Worm (Caenorhabditis elegans) whole organism, L4 larva: ENCODE results near the gene miro-1.

ENCODE experiments used
- F10B5.3 ChIP-seq: sonication (generic microtip); optimal IDR thresholded peaks from 2 replicates; lab custom pipeline; 2016; ENCODE audit warnings: mild to moderate bottlenecking, missing genetic modification characterization, missing compliant biosample characterization
- F37D6.2 ChIP-seq: sonication (generic microtip); optimal IDR thresholded peaks from 2 replicates; lab custom pipeline; 2016; ENCODE audit warnings: mild to moderate bottlenecking, missing genetic modification characterization, missing compliant biosample characterization
- F44E2.7 ChIP-seq: fragments of 200-800 bp; sonication (Bioruptor generic); IDR thresholded peaks from 2 replicates; pipeline ENCODE4 v2.1.2; 2022; ENCODE audit warnings: missing genetic modification characterization, missing compliant biosample characterization
- Y105C5A.15 ChIP-seq: fragments of 200-800 bp; sonication (Bioruptor generic); IDR thresholded peaks from 2 replicates; pipeline ENCODE4 v1.3.6; 2022; ENCODE audit warnings: missing genetic modification characterization, missing compliant biosample characterization
- Y5F2A.4 ChIP-seq: fragments of 200-800 bp; sonication (Bioruptor generic); optimal IDR thresholded peaks from 2 replicates; lab custom pipeline; 2018; ENCODE audit warnings: mild to moderate bottlenecking, missing genetic modification characterization, missing compliant biosample characterization
- Y75B8A.6 ChIP-seq: fragments of 200-800 bp; sonication (Bioruptor generic); IDR thresholded peaks from 2 replicates; pipeline ENCODE4 v1.3.6; 2022; ENCODE audit warnings: missing genetic modification reagents, missing genetic modification characterization, missing compliant biosample characterization
- attf-4 ChIP-seq: sonication (generic microtip); optimal IDR thresholded peaks from 3 replicates; lab custom pipeline; 2017; ENCODE audit warnings: missing biosample characterization, missing genetic modification characterization
- ceh-20 ChIP-seq: fragments of 200-800 bp; sonication (Bioruptor generic); IDR thresholded peaks from 2 replicates; pipeline ENCODE4 v1.3.6; 2022; ENCODE audit warnings: missing genetic modification reagents, missing genetic modification characterization, missing compliant biosample characterization
- ceh-28 ChIP-seq: fragments of 150-350 bp; optimal IDR thresholded peaks from 2 replicates; lab custom pipeline; 2014; ENCODE audit warnings: missing biosample characterization, missing genetic modification reagents, missing genetic modification characterization
- ctbp-1 ChIP-seq: fragments of 200-800 bp; sonication (Bioruptor generic); IDR thresholded peaks from 2 replicates; pipeline ENCODE4 v1.3.6; 2022; ENCODE audit warnings: missing genetic modification reagents, missing genetic modification characterization, missing compliant biosample characterization
- daf-12 ChIP-seq: fragments of 150-350 bp; optimal IDR thresholded peaks from 2 replicates; lab custom pipeline; 2014; ENCODE audit warnings: missing biosample characterization, missing genetic modification reagents, missing genetic modification characterization
- daf-16 ChIP-seq, 3 experiments: sonication (generic microtip); optimal IDR thresholded peaks; 2 replicates each; lab custom pipeline; 2016 to 2017; ENCODE audit warnings: missing genetic modification characterization in 3 of 3, missing genetic modification reagents in 3 of 3, mild to moderate bottlenecking in 2 of 3, missing compliant biosample characterization in 2 of 3, missing biosample characterization in 1 of 3, moderate library complexity in 1 of 3
- daf-8 ChIP-seq: fragments of 200-800 bp; sonication (Bioruptor generic); IDR thresholded peaks from 2 replicates; pipeline ENCODE4 v1.3.6; 2022; ENCODE audit warnings: missing genetic modification characterization, missing compliant biosample characterization
- dmd-8 ChIP-seq: fragments of 200-800 bp; sonication (Bioruptor generic); IDR thresholded peaks from 2 replicates; pipeline ENCODE4 v1.3.6; 2022; ENCODE audit warnings: missing genetic modification characterization, missing compliant biosample characterization
- dmd-9 ChIP-seq: fragments of 200-800 bp; sonication (Bioruptor generic); IDR thresholded peaks from 2 replicates; pipeline ENCODE4 v1.3.6; 2022; ENCODE audit warnings: missing genetic modification reagents, missing genetic modification characterization, missing compliant biosample characterization
- duxl-1 ChIP-seq: sonication (generic microtip); optimal IDR thresholded peaks from 2 replicates; lab custom pipeline; 2016; ENCODE audit warnings: mild to moderate bottlenecking, missing genetic modification characterization, moderate library complexity, missing compliant biosample characterization; ENCODE audit not compliant: poor library complexity
- egl-43 ChIP-seq: fragments of 200-800 bp; sonication (Bioruptor generic); IDR thresholded peaks from 2 replicates; pipeline ENCODE4 v1.3.6; 2022; ENCODE audit warnings: missing genetic modification reagents, missing genetic modification characterization, missing compliant biosample characterization
- hlh-11 ChIP-seq: fragments of 200-800 bp; sonication (Bioruptor generic); optimal IDR thresholded peaks from 2 replicates; lab custom pipeline; 2018; ENCODE audit warnings: mild to moderate bottlenecking, missing genetic modification characterization, missing compliant biosample characterization
- jun-1 ChIP-seq: fragments of 150-350 bp; optimal IDR thresholded peaks from 2 replicates; lab custom pipeline; 2014; ENCODE audit warnings: missing biosample characterization, missing genetic modification reagents, missing genetic modification characterization
- lin-13 ChIP-seq: fragments of 150-350 bp; optimal IDR thresholded peaks from 2 replicates; lab custom pipeline; 2014; ENCODE audit warnings: missing biosample characterization, missing genetic modification reagents, missing genetic modification characterization
- lin-15B ChIP-seq: fragments of 150-350 bp; sonication (generic microtip); optimal IDR thresholded peaks from 3 replicates; lab custom pipeline; 2014; ENCODE audit warnings: missing biosample characterization, missing genetic modification characterization
- lin-29 ChIP-seq: fragments of 200-800 bp; sonication (Bioruptor generic); IDR thresholded peaks from 2 replicates; pipeline ENCODE4 v1.3.6; 2022; ENCODE audit warnings: missing genetic modification reagents, missing genetic modification characterization, missing compliant biosample characterization
- lin-38 ChIP-seq: fragments of 200-800 bp; sonication (Bioruptor generic); IDR thresholded peaks from 2 replicates; pipeline ENCODE4 v1.3.6; 2022; ENCODE audit warnings: missing genetic modification reagents, missing genetic modification characterization, missing compliant biosample characterization
- lin-39 ChIP-seq: fragments of 150-350 bp; optimal IDR thresholded peaks from 2 replicates; lab custom pipeline; 2014; ENCODE audit warnings: missing biosample characterization, missing genetic modification reagents, missing genetic modification characterization
- madf-9 ChIP-seq: fragments of 200-800 bp; sonication (Bioruptor generic); conservative IDR thresholded peaks from 2 replicates; pipeline ENCODE4 v1.3.6; 2022; ENCODE audit warnings: missing genetic modification reagents, missing genetic modification characterization, missing compliant biosample characterization
- mdl-1 ChIP-seq, 2 experiments: fragments of 150-350 bp in 1 of 2; sonication (generic microtip) in 1 of 2; optimal IDR thresholded peaks; 2 replicates each; lab custom pipeline; 2014 to 2017; ENCODE audit warnings: missing biosample characterization in 2 of 2, missing genetic modification characterization in 2 of 2
- mep-1 ChIP-seq: fragments of 150-350 bp; sonication (generic microtip); optimal IDR thresholded peaks from 3 replicates; lab custom pipeline; 2014; ENCODE audit warnings: missing biosample characterization, missing genetic modification characterization
- mes-2 ChIP-seq: sonication (generic microtip); optimal IDR thresholded peaks from 2 replicates; lab custom pipeline; 2016; ENCODE audit warnings: missing genotype, mild to moderate bottlenecking, missing genetic modification characterization, missing compliant biosample characterization; ENCODE audit not compliant: poor library complexity, severe bottlenecking
- nhr-10 ChIP-seq: fragments of 150-350 bp; optimal IDR thresholded peaks from 2 replicates; lab custom pipeline; 2014; ENCODE audit warnings: missing biosample characterization, missing genetic modification characterization
- nhr-11 ChIP-seq: fragments of 150-350 bp; optimal IDR thresholded peaks from 2 replicates; lab custom pipeline; 2014; ENCODE audit warnings: missing biosample characterization, missing genetic modification characterization
- nhr-28 ChIP-seq: fragments of 150-350 bp; optimal IDR thresholded peaks from 2 replicates; lab custom pipeline; 2014; ENCODE audit warnings: missing biosample characterization, missing genetic modification characterization
- nhr-42 ChIP-seq: fragments of 200-800 bp; sonication (Bioruptor generic); IDR thresholded peaks from 2 replicates; pipeline ENCODE4 v1.3.6; 2022; ENCODE audit warnings: missing genetic modification characterization, missing compliant biosample characterization
- nhr-48 ChIP-seq: sonication (generic microtip); optimal IDR thresholded peaks from 2 replicates; lab custom pipeline; 2016; ENCODE audit warnings: mild to moderate bottlenecking, missing genetic modification characterization, missing compliant biosample characterization
- pha-4 ChIP-seq, 2 experiments: fragments of 150-350 bp in 1 of 2; fragments of 200-800 bp in 1 of 2; sonication (Bioruptor generic) in 1 of 2; IDR thresholded peaks in 1 of 2; optimal IDR thresholded peaks in 1 of 2; 2 replicates each; pipeline versions ENCODE4 v1.3.6 to Lab custom; 2014 to 2022; ENCODE audit warnings: missing genetic modification characterization in 2 of 2, missing genetic modification reagents in 2 of 2, missing biosample characterization in 1 of 2, missing compliant biosample characterization in 1 of 2
- pqm-1 ChIP-seq: sonication (generic microtip); optimal IDR thresholded peaks from 2 replicates; lab custom pipeline; 2017; ENCODE audit warnings: missing biosample characterization, missing genetic modification characterization
- rbr-2 ChIP-seq: sonication (generic microtip); optimal IDR thresholded peaks from 2 replicates; lab custom pipeline; 2016; ENCODE audit warnings: missing genotype, missing genetic modification characterization, missing compliant biosample characterization
- sdz-12 ChIP-seq: fragments of 200-800 bp; sonication (Bioruptor generic); optimal IDR thresholded peaks from 2 replicates; lab custom pipeline; 2018; ENCODE audit warnings: mild to moderate bottlenecking, missing genetic modification characterization, missing compliant biosample characterization
- snpc-1.2 ChIP-seq: fragments of 200-800 bp; sonication (Bioruptor generic); IDR thresholded peaks from 2 replicates; pipeline ENCODE4 v1.3.6; 2022; ENCODE audit warnings: missing genetic modification reagents, missing genetic modification characterization, missing compliant biosample characterization
- snpc-4 ChIP-seq: fragments of 150-350 bp; optimal IDR thresholded peaks from 2 replicates; lab custom pipeline; 2014; ENCODE audit warnings: missing biosample characterization, missing genetic modification characterization
- tag-97 ChIP-seq: fragments of 200-800 bp; sonication (Bioruptor generic); IDR thresholded peaks from 2 replicates; pipeline ENCODE4 v1.3.6; 2022; ENCODE audit warnings: missing genetic modification characterization, missing compliant biosample characterization
- unc-130 ChIP-seq: sonication (generic microtip); optimal IDR thresholded peaks from 2 replicates; lab custom pipeline; 2016; ENCODE audit warnings: missing genetic modification reagents, missing genetic modification characterization, missing compliant biosample characterization
- unc-39 ChIP-seq: sonication (generic microtip); optimal IDR thresholded peaks from 2 replicates; lab custom pipeline; 2017; ENCODE audit warnings: missing biosample characterization, missing genetic modification characterization
- unc-62 ChIP-seq, 3 experiments: fragments of 150-350 bp in 1 of 3; sonication (generic microtip); optimal IDR thresholded peaks in 2 of 3; peaks in 1 of 3; 1 replicate in 1 of 3; 2 replicates in 2 of 3; lab custom pipeline; 2014 to 2017; ENCODE audit warnings: missing biosample characterization in 3 of 3, missing genetic modification characterization in 3 of 3, missing genetic modification reagents in 3 of 3, missing genotype in 1 of 3
- zip-2 ChIP-seq: fragments of 150-350 bp; optimal IDR thresholded peaks from 2 replicates; lab custom pipeline; 2014; ENCODE audit warnings: missing biosample characterization, missing genetic modification characterization

The miro-1 gene

ce11 chrIV:4678718-4679117 lies 36.9 kb downstream of the miro-1 start, which contains the start of gene kin-36:
Gene kin-36 (plus strand): TSS chrIV:4679018.
- no peak for TF ChIP-seq tag-97 (GFP tag; lab: Robert Waterston, UW)
- TF ChIP-seq unc-62 (GFP tag; optimal IDR thresholded peaks at IDR 0.05 in 1 of 2; lab: Kevin White, UChicago), result no peak
- no peak for TF ChIP-seq unc-62 (tag; optimal IDR thresholded peaks at IDR 0.05; lab: Kevin White, UChicago)
- TF ChIP-seq hlh-11 (tag; lab: Kevin White, UChicago), result no peak
- TF ChIP-seq lin-38, result no peak
- TF ChIP-seq F44E2.7 (GFP tag; lab: Robert Waterston, UW), result no peak

- TF ChIP-seq Y75B8A.6 (GFP tag; lab: Robert Waterston, UW) (no peak), dmd-8 (GFP tag; lab: Robert Waterston, UW) (no peak), mdl-1 (tag; optimal IDR thresholded peaks at IDR 0.05; lab: Kevin White, UChicago) (no peak), ceh-28 (tag; lab: Kevin White, UChicago) (no peak), daf-12 (tag; lab: Kevin White, UChicago) (no peak), lin-13 (GFP tag; lab: Kevin White, UChicago) (no peak), lin-15B (tag; lab: Kevin White, UChicago) (no peak), nhr-42 (GFP tag; lab: Robert Waterston, UW) (no peak), daf-16 (GFP tag; optimal IDR thresholded peaks at IDR 0.05; lab: Kevin White, UChicago) (no peak), daf-16 (tag; optimal IDR thresholded peaks at IDR 0.05; lab: Kevin White, UChicago) (no peak), Y105C5A.15 (GFP tag; lab: Robert Waterston, UW) (no peak), nhr-48 (tag; lab: Kevin White, UChicago) (no peak), ctbp-1 (no peak), F10B5.3 (no peak), attf-4 (tag; lab: Kevin White, UChicago) (no peak), sdz-12 (GFP tag; lab: Kevin White, UChicago) (no peak)
These were observed 41.3 kb downstream of the miro-1 start for ce11 chrIV:4674322-4674721.

ce11 chrIV:4673332-4673731 lies 42.3 kb downstream of the miro-1 start:
- TF ChIP-seq snpc-1.2 (no peak), sdz-12 (GFP tag; lab: Kevin White, UChicago) (no peak), lin-29 (no peak), F10B5.3 (no peak), pha-4 (GFP tag; IDR thresholded peaks at IDR 0.05; lab: Robert Waterston, UW) (no peak), pha-4 (tag; optimal IDR thresholded peaks at IDR 0.05; lab: Kevin White, UChicago) (no peak), jun-1 (tag; lab: Kevin White, UChicago) (no peak), F37D6.2 (tag; lab: Kevin White, UChicago) (no peak), lin-39 (no peak), mes-2 (tag; lab: Kevin White, UChicago) (no peak), nhr-48 (tag; lab: Kevin White, UChicago) (no peak), mep-1 (tag; lab: Kevin White, UChicago) (no peak), ceh-20 (GFP tag; lab: Robert Waterston, UW) (no peak), zip-2 (tag; lab: Kevin White, UChicago) (no peak), duxl-1 (tag; lab: Kevin White, UChicago) (no peak), Y5F2A.4 (GFP tag; lab: Kevin White, UChicago) (no peak)

ce11 chrIV:4669242-4669641 lies 46.4 kb downstream of the miro-1 start, which contains the start of gene F29B9.12:
Gene F29B9.12 (plus strand): TSS chrIV:4669542.
- TF ChIP-seq egl-43 (GFP tag; lab: Robert Waterston, UW), result no peak
- no peak for TF ChIP-seq nhr-28
- no peak for TF ChIP-seq daf-8 (GFP tag; lab: Robert Waterston, UW)
- no peak for TF ChIP-seq nhr-11
- no peak for TF ChIP-seq unc-130 (GFP tag; lab: Kevin White, UChicago)
- no peak for TF ChIP-seq Y105C5A.15 (GFP tag; lab: Robert Waterston, UW)
- no peak for TF ChIP-seq unc-39 (tag; lab: Kevin White, UChicago)
- no peak for TF ChIP-seq dmd-9 (GFP tag; lab: Robert Waterston, UW)
- TF ChIP-seq snpc-1.2, result no peak
- TF ChIP-seq daf-16 (GFP tag; optimal IDR thresholded peaks at IDR 0.05; lab: Kevin White, UChicago), result no peak
- no peak for TF ChIP-seq daf-16 (tag; optimal IDR thresholded peaks at IDR 0.05; lab: Kevin White, UChicago)
- no peak for TF ChIP-seq pha-4 (GFP tag; IDR thresholded peaks at IDR 0.05; lab: Robert Waterston, UW)
- no peak for TF ChIP-seq pha-4 (tag; optimal IDR thresholded peaks at IDR 0.05; lab: Kevin White, UChicago)
- no peak for TF ChIP-seq nhr-10 (tag; lab: Kevin White, UChicago)
- TF ChIP-seq snpc-4 (tag; lab: Kevin White, UChicago), result no peak
- TF ChIP-seq jun-1 (tag; lab: Kevin White, UChicago), result no peak
- no peak for TF ChIP-seq rbr-2 (tag; lab: Kevin White, UChicago)
- TF ChIP-seq pqm-1 (tag; lab: Kevin White, UChicago), result no peak
- TF ChIP-seq attf-4 (tag; lab: Kevin White, UChicago), result no peak
- TF ChIP-seq madf-9 (GFP tag; lab: Robert Waterston, UW), result no peak
